Worm (Caenorhabditis elegans) whole organism, early embryonic: ENCODE measurements around the gene Y10G11A.1.

ENCODE experiments used
- ama-1 ChIP-seq: fragments of 150-350 bp; optimal IDR thresholded peaks from 2 replicates; lab custom pipeline; 2014
- ceh-13 ChIP-seq: fragments of 200-800 bp; sonication (Bioruptor generic); optimal IDR thresholded peaks from 2 replicates; lab custom pipeline; 2018; ENCODE audit warnings: mild to moderate bottlenecking, missing genetic modification characterization, missing compliant biosample characterization
- tbx-37 ChIP-seq: fragments of 200-800 bp; sonication (Bioruptor generic); conservative IDR thresholded peaks from 2 replicates; pipeline ENCODE4 v1.3.6; 2022; ENCODE audit warnings: missing genetic modification reagents, missing genetic modification characterization, missing compliant biosample characterization

- no peak for TF ChIP-seq ceh-13 (GFP tag; lab: Kevin White, UChicago)
- no peak for TF ChIP-seq ama-1 (lab: Kevin White, UChicago)
- no peak for TF ChIP-seq tbx-37 (GFP tag; lab: Robert Waterston, UW)
These were observed 2.4 kb upstream of the Y10G11A.1 start for ce11 chrIV:16421903-16422557.
